Worm (Caenorhabditis elegans) whole organism, mixed stage, embryonic: ENCODE measurements around the gene K08B4.7.
A peak's percentile ranks its signal among the peaks of the same experiment; 100 is the strongest.

Experiments used
- M03D4.4 ChIP-seq: sonication (generic microtip); optimal IDR thresholded peaks from 2 replicates; lab custom pipeline; 2017; ENCODE audit warnings: mild to moderate bottlenecking, missing genetic modification characterization, missing compliant biosample characterization
- blmp-1 ChIP-seq: fragments of 150-350 bp; optimal IDR thresholded peaks from 2 replicates; lab custom pipeline; 2014; ENCODE audit warnings: missing biosample characterization, missing genetic modification characterization
- ceh-39 ChIP-seq: fragments of 150-350 bp; optimal IDR thresholded peaks from 2 replicates; lab custom pipeline; 2014; ENCODE audit warnings: missing biosample characterization, missing genetic modification characterization
- ceh-43 ChIP-seq: fragments of 200-800 bp; sonication (Bioruptor generic); optimal IDR thresholded peaks from 2 replicates; lab custom pipeline; 2018; ENCODE audit warnings: mild to moderate bottlenecking, missing genetic modification characterization, moderate library complexity, missing compliant biosample characterization
- ceh-83 ChIP-seq: fragments of 200-800 bp; sonication (Bioruptor generic); optimal IDR thresholded peaks from 2 replicates; lab custom pipeline; 2018; ENCODE audit warnings: mild to moderate bottlenecking, missing genetic modification characterization, missing compliant biosample characterization
- ces-1 ChIP-seq: fragments of 150-350 bp; optimal IDR thresholded peaks from 2 replicates; lab custom pipeline; 2014; ENCODE audit warnings: missing biosample characterization, missing genetic modification reagents, missing genetic modification characterization
- cnd-1 ChIP-seq: fragments of 200-800 bp; sonication (Bioruptor generic); optimal IDR thresholded peaks from 2 replicates; lab custom pipeline; 2018; ENCODE audit warnings: mild to moderate bottlenecking, missing genetic modification characterization, missing compliant biosample characterization
- elt-1 ChIP-seq: sonication (generic microtip); optimal IDR thresholded peaks from 2 replicates; lab custom pipeline; 2017; ENCODE audit warnings: missing genetic modification characterization, mild to moderate bottlenecking, missing compliant biosample characterization, antibody characterized with exemption, moderate library complexity, borderline replicate concordance; ENCODE audit not compliant: insufficient read depth
- elt-3 ChIP-seq: fragments of 150-350 bp; optimal IDR thresholded peaks from 2 replicates; lab custom pipeline; 2014; ENCODE audit warnings: missing biosample characterization, missing genetic modification characterization
- flh-1 ChIP-seq: fragments of 200-800 bp; sonication (Bioruptor generic); optimal IDR thresholded peaks from 2 replicates; lab custom pipeline; 2018; ENCODE audit warnings: mild to moderate bottlenecking, missing genetic modification characterization, moderate library complexity, missing compliant biosample characterization
- hlh-1 ChIP-seq: fragments of 150-350 bp; optimal IDR thresholded peaks from 2 replicates; lab custom pipeline; 2014; ENCODE audit warnings: missing biosample characterization, missing genetic modification reagents, missing genetic modification characterization
- lin-13 ChIP-seq: fragments of 150-350 bp; optimal IDR thresholded peaks from 2 replicates; lab custom pipeline; 2014; ENCODE audit warnings: missing biosample characterization, missing genetic modification characterization
- lsy-2 ChIP-seq: fragments of 150-350 bp; optimal IDR thresholded peaks from 2 replicates; lab custom pipeline; 2014; ENCODE audit warnings: missing biosample characterization, missing genetic modification characterization
- mab-5 ChIP-seq: fragments of 150-350 bp; optimal IDR thresholded peaks from 2 replicates; lab custom pipeline; 2014; ENCODE audit warnings: missing biosample characterization, missing genetic modification characterization
- mls-2 ChIP-seq: sonication (generic microtip); optimal IDR thresholded peaks from 2 replicates; lab custom pipeline; 2016; ENCODE audit warnings: mild to moderate bottlenecking, missing genetic modification characterization, moderate library complexity, missing compliant biosample characterization
- nhr-12 ChIP-seq: fragments of 150-350 bp; optimal IDR thresholded peaks from 2 replicates; lab custom pipeline; 2014; ENCODE audit warnings: missing biosample characterization, missing genetic modification characterization
- nhr-2 ChIP-seq: fragments of 150-350 bp; optimal IDR thresholded peaks from 2 replicates; lab custom pipeline; 2014; ENCODE audit warnings: missing biosample characterization, missing genetic modification characterization
- nhr-237 ChIP-seq: fragments of 150-350 bp; optimal IDR thresholded peaks from 2 replicates; lab custom pipeline; 2014; ENCODE audit warnings: missing biosample characterization, missing genetic modification characterization
- nhr-76 ChIP-seq: sonication (generic microtip); optimal IDR thresholded peaks from 2 replicates; lab custom pipeline; 2017; ENCODE audit warnings: missing biosample characterization, missing genetic modification characterization
- pha-4 ChIP-seq: fragments of 150-350 bp; optimal IDR thresholded peaks from 2 replicates; lab custom pipeline; 2018; ENCODE audit warnings: missing biosample characterization, missing genetic modification reagents, missing genetic modification characterization
- sem-2 ChIP-seq: fragments of 200-800 bp; sonication (Bioruptor generic); optimal IDR thresholded peaks from 2 replicates; lab custom pipeline; 2018; ENCODE audit warnings: mild to moderate bottlenecking, missing genetic modification characterization, missing compliant biosample characterization
- sptf-1 ChIP-seq: sonication (generic microtip); optimal IDR thresholded peaks from 2 replicates; lab custom pipeline; 2017; ENCODE audit warnings: mild to moderate bottlenecking, missing genetic modification characterization, moderate library complexity, missing compliant biosample characterization
- tbx-8 ChIP-seq: fragments of 200-800 bp; sonication (Bioruptor generic); optimal IDR thresholded peaks from 2 replicates; lab custom pipeline; 2018; ENCODE audit warnings: mild to moderate bottlenecking, missing genetic modification characterization, moderate library complexity, missing compliant biosample characterization
- unc-120 ChIP-seq: sonication (generic microtip); optimal IDR thresholded peaks from 2 replicates; lab custom pipeline; 2017; ENCODE audit warnings: missing genetic modification characterization, missing compliant biosample characterization; ENCODE audit not compliant: poor library complexity, severe bottlenecking
- unc-39 ChIP-seq: fragments of 150-350 bp; optimal IDR thresholded peaks from 2 replicates; lab custom pipeline; 2014; ENCODE audit warnings: missing biosample characterization, missing genetic modification characterization
- unc-62 ChIP-seq: fragments of 150-350 bp; optimal IDR thresholded peaks from 2 replicates; lab custom pipeline; 2014; ENCODE audit warnings: missing biosample characterization, missing genetic modification reagents, missing genetic modification characterization
- ztf-11 ChIP-seq: fragments of 150-350 bp; optimal IDR thresholded peaks from 2 replicates; lab custom pipeline; 2014; ENCODE audit warnings: missing biosample characterization, missing genetic modification characterization

The K08B4.7 gene

DNA sequence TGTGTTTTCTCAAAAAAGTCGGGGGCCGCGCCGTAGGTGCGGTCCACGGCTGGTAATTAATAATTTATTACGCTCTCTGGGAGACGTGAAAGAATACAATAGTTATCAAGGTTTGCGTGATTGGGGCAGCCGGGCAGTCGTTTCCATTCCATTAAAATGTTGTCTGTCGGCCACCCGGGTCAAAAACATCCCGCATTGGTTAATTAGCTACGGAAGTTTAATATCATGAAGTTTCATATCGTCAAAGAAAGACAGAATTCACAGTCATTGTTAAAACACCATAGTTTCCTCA, 2.0 kb upstream of the K08B4.7 start:
- no peak for TF ChIP-seq cnd-1 (tag; lab: Kevin White, UChicago)
- TF ChIP-seq tbx-8 (GFP tag; lab: Kevin White, UChicago) = no peak
- no peak for TF ChIP-seq lin-13 (tag; lab: Kevin White, UChicago)
- TF ChIP-seq blmp-1 (tag; lab: Kevin White, UChicago) = no peak
- TF ChIP-seq ceh-39 (tag; lab: Kevin White, UChicago) = no peak
- TF ChIP-seq ces-1 (GFP tag; lab: Kevin White, UChicago) = no peak
- no peak for TF ChIP-seq ceh-83 (GFP tag; lab: Kevin White, UChicago)
- TF ChIP-seq lsy-2 (tag; lab: Kevin White, UChicago) = no peak
- TF ChIP-seq sptf-1 (tag; lab: Kevin White, UChicago) = no peak

DNA sequence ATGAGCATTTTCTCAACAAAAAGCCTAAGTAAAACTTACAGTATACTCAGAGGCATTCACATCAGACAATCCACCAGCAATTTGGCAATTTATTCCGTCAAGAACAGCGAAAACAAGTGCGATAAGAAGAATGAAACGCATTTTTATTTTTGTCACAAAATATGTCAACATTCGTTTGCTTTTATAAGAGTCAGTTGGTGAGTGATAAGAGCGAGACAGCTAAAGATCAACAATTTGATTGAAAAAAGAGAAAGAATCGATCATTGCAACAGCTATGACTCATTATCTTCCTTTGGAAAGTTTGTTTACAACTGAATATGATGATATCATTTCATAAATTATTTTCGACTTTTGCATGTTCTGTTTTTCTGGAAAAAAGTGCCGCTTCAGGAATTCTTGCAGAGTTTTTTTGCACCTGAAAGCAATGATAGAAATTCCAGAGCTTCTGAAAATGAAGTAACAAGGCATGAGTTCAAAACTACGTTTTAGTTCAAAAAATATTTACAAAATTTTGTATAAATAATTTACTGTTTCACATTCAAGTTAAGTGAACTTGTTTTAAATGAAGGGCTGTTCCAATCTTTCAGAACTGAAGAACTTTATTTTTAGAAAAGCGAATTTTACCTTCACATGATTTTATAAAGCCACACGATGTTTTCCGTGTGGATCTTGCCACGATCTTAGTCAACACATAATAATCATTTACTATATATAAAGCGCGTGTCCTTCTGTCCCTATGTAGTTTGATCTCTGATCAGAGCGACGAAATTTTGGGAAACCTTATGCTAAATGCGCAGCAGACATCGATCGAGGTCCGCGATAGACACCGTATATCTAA, 1.5 kb upstream of the K08B4.7 start, which contains the start of gene cpi-1:
TSS of gene cpi-1 (minus strand) at position 204 of the 838 bp plus-strand sequence.
- TF ChIP-seq mab-5 (tag; lab: Kevin White, UChicago) = no peak
- no peak for TF ChIP-seq lin-13 (tag; lab: Kevin White, UChicago)

DNA sequence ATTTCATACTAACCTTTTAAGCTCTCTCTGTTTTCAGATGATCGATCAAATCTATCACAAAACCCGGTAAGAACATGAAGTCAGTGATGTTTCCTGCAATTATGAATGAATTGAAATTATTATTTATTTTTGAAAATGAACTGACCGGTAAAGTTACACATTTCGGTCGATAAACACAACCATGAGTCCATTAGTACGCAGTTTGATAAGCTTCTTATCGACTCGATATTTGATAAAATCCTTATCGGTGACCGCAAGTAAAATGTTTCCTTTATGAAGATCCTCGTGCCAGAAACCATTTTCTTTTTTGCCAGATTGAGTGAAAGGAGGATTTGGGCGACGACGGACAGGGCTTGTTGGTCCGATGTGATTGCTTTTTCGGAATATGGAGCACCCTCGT, 5.7 kb downstream of the K08B4.7 start:
- TF ChIP-seq nhr-237 (tag; lab: Kevin White, UChicago) (no peak), elt-3 (no peak), pha-4 (tag; lab: Kevin White, UChicago) (no peak), cnd-1 (tag; lab: Kevin White, UChicago) (no peak), unc-39 (tag; lab: Kevin White, UChicago) (no peak), unc-120 (tag; lab: Kevin White, UChicago) (no peak), unc-62 (GFP tag; lab: Kevin White, UChicago) (no peak)
- TF ChIP-seq, all 35 proteins: peak for 0

DNA sequence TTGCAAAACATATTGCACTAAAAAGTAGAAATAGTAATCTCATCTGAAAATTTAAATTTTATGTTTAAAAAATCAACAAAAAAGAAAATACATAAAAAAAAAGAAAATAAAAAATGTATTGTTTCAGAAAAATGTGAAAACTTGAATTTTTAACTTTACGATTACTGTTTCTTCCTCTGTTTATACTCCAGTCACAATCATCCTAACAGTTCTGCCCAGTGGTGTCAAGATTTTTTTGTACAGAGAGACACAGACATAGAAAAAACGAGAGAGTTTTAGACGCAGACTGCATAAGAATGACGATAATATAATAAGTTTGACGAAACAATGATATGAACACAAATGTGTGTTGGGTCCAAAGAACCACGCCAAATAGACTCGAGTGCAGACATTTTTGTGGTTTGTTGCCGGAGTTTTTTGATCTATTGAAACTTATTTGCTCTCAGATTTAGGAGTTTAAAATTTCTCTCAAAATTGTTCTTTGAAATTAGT, 8.6 kb downstream of the K08B4.7 start, which contains the start of gene ugt-20:
TSS of gene ugt-20 (minus strand) at position 51 of the 492 bp plus-strand sequence.
- TF ChIP-seq tbx-8 (GFP tag; lab: Kevin White, UChicago) = no peak
- TF ChIP-seq elt-3 = no peak
- no peak for TF ChIP-seq ces-1 (GFP tag; lab: Kevin White, UChicago)
- no peak for TF ChIP-seq unc-120 (tag; lab: Kevin White, UChicago)
- no peak for TF ChIP-seq nhr-76
- TF ChIP-seq hlh-1 (tag; lab: Kevin White, UChicago) = no peak
- TF ChIP-seq nhr-2 (tag; lab: Kevin White, UChicago) = no peak
- no peak for TF ChIP-seq M03D4.4 (tag; lab: Kevin White, UChicago)
- no peak for TF ChIP-seq elt-1
- TF ChIP-seq blmp-1 (tag; lab: Kevin White, UChicago) = no peak
- TF ChIP-seq pha-4 (tag; lab: Kevin White, UChicago) = no peak
- no peak for TF ChIP-seq ceh-43 (GFP tag; lab: Kevin White, UChicago)
- TF ChIP-seq sem-2 (GFP tag; lab: Kevin White, UChicago) = no peak
- TF ChIP-seq mab-5 (tag; lab: Kevin White, UChicago) = no peak

DNA sequence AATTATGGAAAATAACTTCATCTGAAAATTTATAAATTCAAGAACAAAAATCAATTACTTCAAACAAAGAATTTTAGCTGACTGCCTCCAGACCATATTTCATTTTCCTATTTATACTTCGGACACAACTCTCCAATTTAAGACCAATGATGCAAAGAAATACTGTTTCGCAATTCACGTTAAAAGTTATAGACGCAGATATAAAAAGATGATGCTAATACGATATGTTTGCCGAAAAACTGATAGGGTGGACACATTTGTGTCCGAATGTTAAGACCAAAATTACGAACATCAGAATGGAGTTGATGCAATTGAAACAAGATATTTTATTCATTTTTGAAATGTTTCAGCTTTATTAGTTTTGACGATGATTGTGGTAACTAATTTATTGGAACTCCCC, 12.3 kb downstream of the K08B4.7 start, which contains the start of gene ugt-19:
TSS of gene ugt-19 (minus strand) at position 28 of the 400 bp plus-strand sequence.
- TF ChIP-seq elt-3 (peak; percentile 8), unc-39 (tag; lab: Kevin White, UChicago) (no peak)

DNA sequence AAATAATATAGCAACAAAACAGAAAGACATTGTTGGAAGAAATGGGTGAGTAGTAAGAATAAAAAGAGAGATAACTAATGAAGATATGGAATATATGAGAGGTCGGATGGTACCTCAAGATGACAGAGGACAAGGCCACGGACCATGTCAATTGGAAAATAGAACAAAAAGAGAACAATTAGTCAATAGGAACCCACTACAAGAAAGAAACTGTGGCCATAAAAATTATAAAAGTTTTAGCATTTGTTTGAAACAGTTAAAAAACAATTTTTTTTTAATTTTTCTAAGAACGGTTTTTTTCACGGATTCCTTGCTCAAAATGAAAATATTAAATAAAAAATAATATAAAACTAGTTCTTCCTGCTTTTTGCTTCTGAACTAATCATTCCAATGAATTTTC, 16.1 kb downstream of the K08B4.7 start, which contains the start of gene cpg-20:
TSS of gene cpg-20 (minus strand) at position 101 of the 400 bp plus-strand sequence.
- no peak for TF ChIP-seq tbx-8 (GFP tag; lab: Kevin White, UChicago)
- TF ChIP-seq ztf-11 (tag; lab: Kevin White, UChicago) = no peak

DNA sequence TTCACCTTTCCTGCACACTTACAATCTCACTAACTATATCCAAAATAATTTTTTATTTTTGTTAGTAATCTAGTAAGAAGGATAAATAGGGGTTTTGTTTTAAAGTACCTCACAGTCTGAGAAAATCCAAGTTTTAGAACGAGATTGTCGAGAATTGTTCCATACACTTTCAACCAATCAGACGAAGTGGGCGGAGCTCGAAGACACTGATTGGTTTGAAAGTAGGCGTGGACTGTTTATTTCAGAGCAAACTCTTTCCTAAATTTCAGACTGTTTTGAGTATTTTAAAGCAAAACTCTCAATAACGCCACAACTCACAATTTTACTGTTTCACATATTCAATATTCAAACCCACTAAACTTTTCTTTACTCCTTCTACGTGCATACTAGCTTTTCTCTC, 21.2 kb downstream of the K08B4.7 start:
- TF ChIP-seq cnd-1 (tag; lab: Kevin White, UChicago) (no peak), sem-2 (GFP tag; lab: Kevin White, UChicago) (no peak), ztf-11 (tag; lab: Kevin White, UChicago) (no peak), nhr-12 (no peak), mls-2 (no peak), unc-62 (GFP tag; lab: Kevin White, UChicago) (no peak), M03D4.4 (tag; lab: Kevin White, UChicago) (no peak), lsy-2 (tag; lab: Kevin White, UChicago) (no peak), flh-1 (GFP tag; lab: Kevin White, UChicago) (no peak), mab-5 (tag; lab: Kevin White, UChicago) (no peak), ceh-43 (GFP tag; lab: Kevin White, UChicago) (no peak), nhr-76 (no peak), ceh-83 (GFP tag; lab: Kevin White, UChicago) (no peak), nhr-2 (tag; lab: Kevin White, UChicago) (no peak), sptf-1 (tag; lab: Kevin White, UChicago) (no peak), hlh-1 (tag; lab: Kevin White, UChicago) (no peak)
- TF ChIP-seq, all 35 proteins: peak for 0
